Worm (Caenorhabditis elegans): ENCODE data around the gene Y105C5A.13.
"Not testable (repeated sequence)": the region's sequence is repeated elsewhere in the genome, so short reads cannot be mapped to it uniquely, and the experiment has no call there.

Y105C5A.13 gene

ce11 chrIV:15640852-15641251, at the start of gene Y105C5A.13:
TSS of gene Y105C5A.13 (plus strand) at chrIV:15641231.
- TF ChIP-seq bed-1 (GFP tag; IDR thresholded peaks at IDR 0.05) (no peak), dox-1 (GFP tag; IDR thresholded peaks at IDR 0.05) (peak; percentile 59), nhr-179 (tag; optimal IDR thresholded peaks at IDR 0.05) (no peak), nhr-80 (tag; optimal IDR thresholded peaks at IDR 0.05) (peak; percentile 69), F22D6.2 (tag; optimal IDR thresholded peaks at IDR 0.05) (no peak), xnd-1 (tag; optimal IDR thresholded peaks at IDR 0.05) (no peak), ceh-40 (GFP tag; IDR thresholded peaks at IDR 0.05) (no peak), ceh-91 (GFP tag; IDR thresholded peaks at IDR 0.05) (no peak), attf-6 (GFP tag; IDR thresholded peaks at IDR 0.05) (no peak), pbrm-1 (GFP tag; IDR thresholded peaks at IDR 0.05) (no peak)

DNA sequence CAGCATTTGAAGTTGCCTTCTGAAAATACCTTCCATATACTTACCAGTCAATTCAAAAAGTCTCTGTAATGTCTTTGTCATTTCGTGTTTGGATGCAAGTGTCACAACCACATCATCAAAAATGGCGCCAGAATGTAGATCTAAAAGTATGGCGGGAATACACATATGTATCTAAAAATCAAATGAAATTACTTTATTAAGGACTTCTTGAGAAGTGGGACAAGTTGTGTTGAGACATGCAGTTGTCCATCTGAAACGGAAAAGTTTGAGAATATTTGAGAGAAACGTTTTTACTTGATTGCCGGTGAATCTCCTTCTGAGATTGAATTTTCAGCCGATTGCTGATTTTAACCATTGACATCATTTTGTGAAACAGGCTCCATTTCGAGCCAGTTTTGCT, 49.1 kb upstream of the Y105C5A.13 start:
- TF ChIP-seq lin-26 (GFP tag; IDR thresholded peaks at IDR 0.05) = no peak
- TF ChIP-seq tlf-1 (GFP tag; optimal IDR thresholded peaks at IDR 0.05) = no peak
- no peak for TF ChIP-seq xnd-1 (tag; optimal IDR thresholded peaks at IDR 0.05)
- TF ChIP-seq attf-3 (GFP tag; conservative IDR thresholded peaks at IDR 0.05) = no peak
- TF ChIP-seq F49E8.2 (tag; optimal IDR thresholded peaks at IDR 0.05; ENCODE audit: insufficient read depth) = no peak
- TF ChIP-seq gei-17 (GFP tag; optimal IDR thresholded peaks at IDR 0.05) = no peak
- no peak for TF ChIP-seq lsl-1 (GFP tag; optimal IDR thresholded peaks at IDR 0.05)
- TF ChIP-seq hmg-1.2 (GFP tag; IDR thresholded peaks at IDR 0.05) = no peak
- no peak for TF ChIP-seq madf-6 (GFP tag; IDR thresholded peaks at IDR 0.05)
- no peak for TF ChIP-seq Y53G8AR.9 (GFP tag; conservative IDR thresholded peaks at IDR 0.05)
- TF ChIP-seq dpff-1 (tag; optimal IDR thresholded peaks at IDR 0.05) = no peak

DNA sequence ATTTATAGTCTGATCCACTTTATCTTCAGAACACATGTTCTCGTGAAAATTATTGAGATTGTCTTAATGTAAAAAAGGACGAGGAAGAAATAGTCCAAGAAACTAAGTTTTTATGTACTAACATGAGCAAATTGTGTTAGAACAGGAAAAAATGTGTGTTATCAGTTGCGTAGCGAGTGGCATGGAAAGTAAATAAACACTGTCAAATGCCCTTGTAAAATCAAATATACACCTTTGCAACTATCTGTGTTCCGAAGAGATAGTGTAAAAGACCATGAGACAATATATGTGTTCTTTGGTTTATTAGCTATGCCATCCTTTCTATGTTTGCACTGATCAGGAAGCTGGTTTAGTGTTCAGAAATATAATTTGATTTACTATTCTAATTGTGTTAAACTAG, 48.0 kb upstream of the Y105C5A.13 start:
- TF ChIP-seq F39B2.1 (GFP tag; IDR thresholded peaks at IDR 0.05) (no peak), snpc-1.1 (tag; optimal IDR thresholded peaks at IDR 0.05; ENCODE audit: insufficient read depth) (no peak), K11D2.4 (GFP tag; IDR thresholded peaks at IDR 0.05) (no peak), madf-6 (GFP tag; IDR thresholded peaks at IDR 0.05) (no peak), nhr-120 (GFP tag; IDR thresholded peaks at IDR 0.05) (no peak), lin-40 (tag; optimal IDR thresholded peaks at IDR 0.05) (no peak)

ce11 chrIV:15594935-15595620, 46.0 kb upstream of the Y105C5A.13 start, which contains the start of the genes pqn-78 and pqn-79:
TSS of gene pqn-78 (minus strand) at chrIV:15595035.
TSS of gene pqn-79 (plus strand) at chrIV:15595570.
- TF ChIP-seq akir-1 (GFP tag; optimal IDR thresholded peaks at IDR 0.05); ama-1 (optimal IDR thresholded peaks at IDR 0.05); ama-1 (GFP tag; optimal IDR thresholded peaks at IDR 0.05); zim-3 (tag; optimal IDR thresholded peaks at IDR 0.05): not testable (repeated sequence)

ce11 chrIV:15604194-15604593, 36.8 kb upstream of the Y105C5A.13 start:
- TF ChIP-seq ztf-26 (tag; optimal IDR thresholded peaks at IDR 0.05) = no peak
- TF ChIP-seq D2030.7 (GFP tag; IDR thresholded peaks at IDR 0.05) = peak; percentile 48
- TF ChIP-seq T07F8.4 (tag; optimal IDR thresholded peaks at IDR 0.05) = no peak
- peak; percentile 77 for TF ChIP-seq him-1 (tag; optimal IDR thresholded peaks at IDR 0.05)
- TF ChIP-seq chd-7 (tag; optimal IDR thresholded peaks at IDR 0.05) = no peak
- TF ChIP-seq pha-4 (tag; optimal IDR thresholded peaks at IDR 0.05) = no peak
- no peak for TF ChIP-seq F10E7.11 (tag; optimal IDR thresholded peaks at IDR 0.05)
- TF ChIP-seq let-607 (tag; optimal IDR thresholded peaks at IDR 0.05) = peak in 1 of 2 experiments; percentile 18
- peak; percentile 45; the same call in 1 of the 2 replicates for TF ChIP-seq rcor-1 (GFP tag; IDR thresholded peaks at IDR 0.05)
- TF ChIP-seq snpc-1.1 (tag; optimal IDR thresholded peaks at IDR 0.05; ENCODE audit: insufficient read depth) = peak; percentile 93
- peak; percentile 94 for TF ChIP-seq snpc-4 (GFP tag; optimal IDR thresholded peaks at IDR 0.05)
- peak; percentile 93 to 98 (median 96) for TF ChIP-seq snpc-4 (tag; optimal IDR thresholded peaks at IDR 0.05)
- TF ChIP-seq attf-5 (GFP tag; optimal IDR thresholded peaks at IDR 0.05) = no peak
- no peak for TF ChIP-seq ceh-40 (GFP tag; IDR thresholded peaks at IDR 0.05)
- TF ChIP-seq tlf-1 (GFP tag; optimal IDR thresholded peaks at IDR 0.05) = no peak
- TF ChIP-seq aptf-2 (GFP tag; conservative IDR thresholded peaks at IDR 0.05) = no peak
- no peak for TF ChIP-seq dpff-1 (tag; optimal IDR thresholded peaks at IDR 0.05)
